Fruit fly (Drosophila melanogaster) whole organism, embryonic: ENCODE data around the gene CG7789.

Source experiments
- Antp ChIP-seq: fragments of 200-800 bp; sonication (Bioruptor generic); optimal IDR thresholded peaks from 3 replicates; lab custom pipeline; 2016; ENCODE audit warnings: missing biosample characterization, missing genetic modification characterization
- Atf3 ChIP-seq: fragments of 200-800 bp; sonication (Bioruptor generic); optimal IDR thresholded peaks from 3 replicates; lab custom pipeline; 2016; ENCODE audit warnings: missing biosample characterization, missing genetic modification characterization
- Bdp1 ChIP-seq: fragments of 200-800 bp; sonication (Bioruptor generic); optimal IDR thresholded peaks from 3 replicates; lab custom pipeline; 2016; ENCODE audit warnings: missing biosample characterization, missing genetic modification characterization
- CG10366 ChIP-seq: fragments of 200-800 bp; sonication (Bioruptor generic); IDR thresholded peaks from 2 replicates; pipeline ENCODE4 v1.3.6; 2022; ENCODE audit warnings: missing biosample characterization, missing genetic modification characterization
- CG11398 ChIP-seq: fragments of 200-800 bp; sonication (Bioruptor generic); optimal IDR thresholded peaks from 2 replicates; lab custom pipeline; 2016; ENCODE audit warnings: missing biosample characterization, missing genetic modification characterization
- CG11695 ChIP-seq: fragments of 200-800 bp; sonication (Bioruptor generic); IDR thresholded peaks from 3 replicates; pipeline ENCODE4 v1.3.6; 2022; ENCODE audit warnings: missing biosample characterization, missing genetic modification characterization
- CG12104 ChIP-seq: fragments of 200-800 bp; sonication (Bioruptor generic); optimal IDR thresholded peaks from 3 replicates; lab custom pipeline; 2016; ENCODE audit warnings: missing biosample characterization, missing genetic modification characterization
- CG12219 ChIP-seq: fragments of 200-800 bp; sonication (Bioruptor generic); optimal IDR thresholded peaks from 3 replicates; lab custom pipeline; 2018; ENCODE audit warnings: missing biosample characterization, mild to moderate bottlenecking, missing genetic modification characterization
- CG12299 ChIP-seq: fragments of 200-800 bp; sonication (Bioruptor generic); optimal IDR thresholded peaks from 2 replicates; lab custom pipeline; 2018; ENCODE audit warnings: missing biosample characterization, mild to moderate bottlenecking, missing genetic modification characterization
- CG14667 ChIP-seq: fragments of 200-800 bp; sonication (Bioruptor generic); IDR thresholded peaks from 2 replicates; pipeline ENCODE4 v1.3.6; 2022; ENCODE audit warnings: missing biosample characterization, missing genetic modification characterization
- CG15479 ChIP-seq: fragments of 200-800 bp; sonication (Bioruptor generic); optimal IDR thresholded peaks from 3 replicates; lab custom pipeline; 2019; ENCODE audit warnings: missing biosample characterization, mild to moderate bottlenecking, missing genetic modification characterization, moderate library complexity
- CG1602 ChIP-seq: fragments of 200-800 bp; sonication (Bioruptor generic); optimal IDR thresholded peaks from 3 replicates; lab custom pipeline; 2016; ENCODE audit warnings: missing biosample characterization, missing genetic modification characterization
- CG17328 ChIP-seq: fragments of 200-800 bp; sonication (Bioruptor generic); IDR thresholded peaks from 2 replicates; pipeline ENCODE4 v1.3.6; 2022; ENCODE audit warnings: missing biosample characterization, missing genetic modification characterization
- CG1832 ChIP-seq: fragments of 200-800 bp; sonication (Bioruptor generic); optimal IDR thresholded peaks from 2 replicates; lab custom pipeline; 2017; ENCODE audit warnings: missing biosample characterization, mild to moderate bottlenecking, missing genetic modification characterization, inconsistent platforms
- CG2129 ChIP-seq: fragments of 200-800 bp; sonication (Bioruptor generic); IDR thresholded peaks from 2 replicates; pipeline ENCODE4 v1.3.6; 2022; ENCODE audit warnings: missing biosample characterization, missing genetic modification characterization; ENCODE audit not compliant: partially characterized antibody
- CG31224 ChIP-seq: fragments of 200-800 bp; sonication (Bioruptor generic); IDR thresholded peaks from 2 replicates; pipeline ENCODE4 v1.3.6; 2022; ENCODE audit warnings: missing biosample characterization, missing genetic modification characterization
- CG34224 ChIP-seq: fragments of 200-800 bp; sonication (Bioruptor generic); IDR thresholded peaks from 3 replicates; pipeline ENCODE4 v1.3.6; 2022; ENCODE audit warnings: missing biosample characterization, missing genetic modification characterization; ENCODE audit not compliant: partially characterized antibody
- CG4404 ChIP-seq: fragments of 200-800 bp; sonication (Bioruptor generic); IDR thresholded peaks from 2 replicates; pipeline ENCODE4 v1.3.6; 2022; ENCODE audit warnings: missing biosample characterization, missing genetic modification characterization
- CG5953 ChIP-seq: fragments of 200-800 bp; sonication (Bioruptor generic); IDR thresholded peaks from 2 replicates; pipeline ENCODE4 v1.3.6; 2022; ENCODE audit warnings: missing biosample characterization, missing genetic modification characterization
- CG7786 ChIP-seq: fragments of 200-800 bp; sonication (Bioruptor generic); optimal IDR thresholded peaks from 2 replicates; lab custom pipeline; 2016; ENCODE audit warnings: missing biosample characterization, missing genetic modification characterization
- Camta ChIP-seq: fragments of 200-800 bp; sonication (Bioruptor generic); optimal IDR thresholded peaks from 2 replicates; lab custom pipeline; 2016; ENCODE audit warnings: missing biosample characterization, missing genetic modification characterization
- D ChIP-seq, 2 experiments: fragments of 200-800 bp in 1 of 2; fragments of >200 bp in 1 of 2; sonication (Bioruptor generic) in 1 of 2; optimal IDR thresholded peaks; 2 replicates in 1 of 2; 3 replicates in 1 of 2; lab custom pipeline; 2017; ENCODE audit warnings: mild to moderate bottlenecking in 1 of 2, missing biosample characterization in 1 of 2, missing genetic modification characterization in 1 of 2, missing genetic modification reagents in 1 of 2
- Ets97D ChIP-seq: fragments of 200-800 bp; sonication (Bioruptor generic); optimal IDR thresholded peaks from 3 replicates; lab custom pipeline; 2016; ENCODE audit warnings: missing biosample characterization, missing genetic modification characterization
- GATAe ChIP-seq: fragments of 200-800 bp; sonication (Bioruptor generic); conservative IDR thresholded peaks from 2 replicates; pipeline ENCODE4 v1.3.6; 2022; ENCODE audit warnings: missing biosample characterization, missing genetic modification characterization
- HLH3B ChIP-seq: fragments of 200-800 bp; sonication (Bioruptor generic); IDR thresholded peaks from 2 replicates; pipeline ENCODE4 v1.3.6; 2022; ENCODE audit warnings: missing biosample characterization, missing genetic modification characterization
- HLH54F ChIP-seq: fragments of 200-800 bp; sonication (Bioruptor generic); optimal IDR thresholded peaks from 3 replicates; lab custom pipeline; 2016; ENCODE audit warnings: missing biosample characterization, missing genetic modification characterization
- Hr51 ChIP-seq, 2 experiments: fragments of 200-800 bp; sonication (Bioruptor generic); optimal IDR thresholded peaks; 2 replicates in 1 of 2; 3 replicates in 1 of 2; lab custom pipeline; 2016 to 2018; ENCODE audit warnings: missing biosample characterization in 2 of 2, missing genetic modification characterization in 2 of 2, mild to moderate bottlenecking in 1 of 2, moderate library complexity in 1 of 2
- Nf-YC ChIP-seq: fragments of 200-800 bp; optimal IDR thresholded peaks from 3 replicates; lab custom pipeline; 2019; ENCODE audit warnings: missing biosample characterization, mild to moderate bottlenecking, missing genetic modification characterization, moderate library complexity
- PHDP ChIP-seq: fragments of 200-800 bp; sonication (Bioruptor generic); optimal IDR thresholded peaks from 3 replicates; lab custom pipeline; 2018; ENCODE audit warnings: missing biosample characterization, mild to moderate bottlenecking, missing genetic modification characterization, moderate library complexity
- Six4 ChIP-seq: fragments of 200-800 bp; sonication (Bioruptor generic); optimal IDR thresholded peaks from 2 replicates; lab custom pipeline; 2016; ENCODE audit warnings: missing biosample characterization, missing genetic modification characterization
- Ssrp ChIP-seq: fragments of 200-800 bp; sonication (Bioruptor generic); optimal IDR thresholded peaks from 2 replicates; lab custom pipeline; 2018; ENCODE audit warnings: missing biosample characterization, mild to moderate bottlenecking, missing genetic modification characterization, moderate library complexity
- Stat92E ChIP-seq, 3 experiments: fragments of >200 bp in 2 of 3; fragments of 200-800 bp in 1 of 3; sonication (Bioruptor generic) in 1 of 3; optimal IDR thresholded peaks; 2 replicates each; lab custom pipeline; 2017 to 2019; ENCODE audit warnings: missing biosample characterization in 3 of 3, missing genetic modification characterization in 3 of 3, mild to moderate bottlenecking in 1 of 3, moderate library complexity in 1 of 3
- Taf1 ChIP-seq: fragments of 200-800 bp; sonication (Bioruptor generic); IDR thresholded peaks from 2 replicates; pipeline ENCODE4 v1.3.6; 2022; ENCODE audit warnings: missing biosample characterization, missing genetic modification characterization
- ato ChIP-seq: fragments of 200-800 bp; sonication (Bioruptor generic); IDR thresholded peaks from 2 replicates; pipeline ENCODE4 v1.3.6; 2022; ENCODE audit warnings: missing biosample characterization, missing genetic modification characterization; ENCODE audit not compliant: partially characterized antibody
- bab2 ChIP-seq: fragments of 200-800 bp; sonication (Bioruptor generic); optimal IDR thresholded peaks from 2 replicates; lab custom pipeline; 2016; ENCODE audit warnings: missing biosample characterization, missing genetic modification characterization
- bbx ChIP-seq: fragments of 200-800 bp; sonication (Bioruptor generic); IDR thresholded peaks from 2 replicates; pipeline ENCODE4 v1.3.6; 2022; ENCODE audit warnings: missing biosample characterization, missing genetic modification characterization; ENCODE audit not compliant: partially characterized antibody
- cad ChIP-seq: fragments of >200 bp; optimal IDR thresholded peaks from 2 replicates; lab custom pipeline; 2017; ENCODE audit warnings: missing biosample characterization, missing genetic modification characterization
- chif ChIP-seq, 2 experiments: fragments of 200-800 bp; sonication (Bioruptor generic); optimal IDR thresholded peaks; 3 replicates each; lab custom pipeline; 2016; ENCODE audit warnings: missing biosample characterization in 2 of 2, missing genetic modification characterization in 2 of 2
- esg ChIP-seq: fragments of 200-800 bp; sonication (Bioruptor generic); conservative IDR thresholded peaks from 2 replicates; pipeline ENCODE4 v1.3.6; 2022; ENCODE audit warnings: missing biosample characterization, missing genetic modification characterization
- eve ChIP-seq, 2 experiments: fragments of >200 bp; optimal IDR thresholded peaks; 2 replicates each; lab custom pipeline; 2017; ENCODE audit warnings: missing biosample characterization in 2 of 2, missing genetic modification characterization in 2 of 2
- gsb-n ChIP-seq: fragments of 200-800 bp; sonication (Bioruptor generic); optimal IDR thresholded peaks from 3 replicates; lab custom pipeline; 2018; ENCODE audit warnings: missing biosample characterization, mild to moderate bottlenecking, missing genetic modification characterization
- ind ChIP-seq: fragments of 200-800 bp; sonication (Bioruptor generic); optimal IDR thresholded peaks from 3 replicates; lab custom pipeline; 2016; ENCODE audit warnings: missing biosample characterization, missing genetic modification characterization
- insv ChIP-seq, 2 experiments: fragments of 200-800 bp; sonication (Bioruptor generic); optimal IDR thresholded peaks; 3 replicates each; lab custom pipeline; 2016 to 2018; ENCODE audit warnings: missing biosample characterization in 2 of 2, missing genetic modification characterization in 2 of 2
- lab ChIP-seq: fragments of 200-800 bp; sonication (Bioruptor generic); optimal IDR thresholded peaks from 3 replicates; lab custom pipeline; 2017; ENCODE audit warnings: missing biosample characterization, missing genetic modification characterization, mild to moderate bottlenecking, moderate library complexity, missing genetic modification reagents
- oc ChIP-seq: fragments of 200-800 bp; sonication (Bioruptor generic); optimal IDR thresholded peaks from 2 replicates; lab custom pipeline; 2018; ENCODE audit warnings: missing biosample characterization, mild to moderate bottlenecking, missing genetic modification characterization, moderate library complexity
- pho ChIP-seq: fragments of 200-800 bp; sonication (Bioruptor generic); optimal IDR thresholded peaks from 2 replicates; lab custom pipeline; 2016; ENCODE audit warnings: missing biosample characterization, missing genetic modification characterization
- pnt ChIP-seq: fragments of 200-800 bp; sonication (Bioruptor generic); optimal IDR thresholded peaks from 3 replicates; lab custom pipeline; 2016; ENCODE audit warnings: missing biosample characterization, missing genetic modification characterization
- pum ChIP-seq: fragments of 200-800 bp; sonication (Bioruptor generic); optimal IDR thresholded peaks from 2 replicates; lab custom pipeline; 2016; ENCODE audit warnings: missing biosample characterization, missing genetic modification characterization
- sna ChIP-seq: fragments of 200-800 bp; sonication (Bioruptor generic); IDR thresholded peaks from 2 replicates; pipeline ENCODE4 v1.3.6; 2022; ENCODE audit warnings: missing biosample characterization, missing genetic modification characterization; ENCODE audit not compliant: partially characterized antibody
- tap ChIP-seq: fragments of 200-800 bp; optimal IDR thresholded peaks from 3 replicates; lab custom pipeline; 2019; ENCODE audit warnings: missing biosample characterization, mild to moderate bottlenecking, missing genetic modification characterization, moderate library complexity
- vfl ChIP-seq: fragments of 200-800 bp; sonication (Bioruptor generic); optimal IDR thresholded peaks from 2 replicates; lab custom pipeline; 2016; ENCODE audit warnings: missing biosample characterization, missing genetic modification characterization
- yki ChIP-seq: fragments of >200 bp; optimal IDR thresholded peaks from 3 replicates; lab custom pipeline; 2018

The CG7789 gene

DNA sequence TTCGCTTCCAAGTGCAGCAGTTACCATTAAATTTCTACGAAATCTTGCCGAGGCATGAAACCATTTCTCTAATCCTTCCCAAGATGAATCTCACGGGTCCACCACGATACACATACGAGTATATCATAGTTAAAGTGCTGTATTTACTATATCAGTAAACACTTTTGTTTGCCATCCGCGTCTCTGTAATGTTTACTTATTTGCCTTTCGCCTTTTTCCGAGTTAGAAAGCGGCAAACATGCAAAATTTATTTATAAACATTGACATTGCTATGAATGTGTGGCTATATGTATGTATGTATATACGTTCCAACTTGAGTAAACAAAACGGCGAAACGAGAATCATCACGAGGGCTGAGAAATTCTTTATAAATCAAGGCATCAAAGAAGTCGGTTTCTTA lies 27.9 kb downstream of the CG7789 start (continued):
- TF ChIP-seq bbx (GFP tag; lab: Robert Waterston, UW) (no peak), gsb-n (peak; percentile 51), CG10366 (no peak), D (optimal IDR thresholded peaks at IDR 0.05; lab: Kevin White, UChicago) (no peak), D (GFP tag; optimal IDR thresholded peaks at IDR 0.05; lab: Kevin White, UChicago) (peak; percentile 64), HLH54F (GFP tag; lab: Kevin White, UChicago) (no peak), CG34224 (GFP tag; lab: Robert Waterston, UW) (no peak), CG14667 (GFP tag; lab: Robert Waterston, UW) (no peak), CG7786 (GFP tag; lab: Kevin White, UChicago) (no peak), Ssrp (tag; lab: Kevin White, UChicago) (no peak), Atf3 (no peak), bab2 (peak; percentile 9), CG17328 (GFP tag; lab: Robert Waterston, UW) (no peak), CG4404 (GFP tag; lab: Robert Waterston, UW) (no peak), vfl (no peak), CG12299 (tag; lab: Kevin White, UChicago) (peak; percentile 14), cad (GFP tag; lab: Kevin White, UChicago) (no peak), CG31224 (no peak), pho (no peak), GATAe (GFP tag; lab: Robert Waterston, UW) (no peak), Six4 (GFP tag; lab: Kevin White, UChicago) (no peak), Stat92E (GFP tag; optimal IDR thresholded peaks at IDR 0.05; lab: Kevin White, UChicago) (peak in 1 of 3 experiments; percentile 29), Bdp1 (no peak), lab (GFP tag; lab: Kevin White, UChicago) (peak; percentile 62), CG5953 (GFP tag; lab: Robert Waterston, UW) (no peak), pum (GFP tag; lab: Kevin White, UChicago) (no peak), insv (GFP tag; optimal IDR thresholded peaks at IDR 0.05; lab: Kevin White, UChicago) (no peak), Ets97D (GFP tag; lab: Kevin White, UChicago) (no peak), Camta (GFP tag; lab: Kevin White, UChicago) (no peak), esg (GFP tag; lab: Robert Waterston, UW) (no peak), Nf-YC (tag; lab: Kevin White, UChicago) (no peak), Antp (GFP tag; lab: Kevin White, UChicago) (no peak), yki (lab: Kevin White, UChicago) (no peak), PHDP (tag; lab: Kevin White, UChicago) (no peak), CG1602 (GFP tag; lab: Kevin White, UChicago) (no peak), Taf1 (GFP tag; lab: Robert Waterston, UW) (no peak), CG11695 (no peak), HLH3B (GFP tag; lab: Robert Waterston, UW) (no peak), ind (GFP tag; lab: Kevin White, UChicago) (no peak), CG12219 (GFP tag; lab: Kevin White, UChicago) (no peak), eve (GFP tag; optimal IDR thresholded peaks at IDR 0.05; lab: Kevin White, UChicago) (no peak), pnt (no peak), CG1832 (GFP tag; lab: Kevin White, UChicago) (no peak), CG2129 (GFP tag; lab: Robert Waterston, UW) (no peak), CG15479 (GFP tag; lab: Kevin White, UChicago) (peak; percentile 55), tap (tag; lab: Kevin White, UChicago) (peak; percentile 59), oc (tag; lab: Kevin White, UChicago) (no peak), CG12104 (GFP tag; lab: Kevin White, UChicago) (peak; percentile 40), CG11398 (GFP tag; lab: Kevin White, UChicago) (no peak), sna (GFP tag; lab: Robert Waterston, UW) (no peak), Hr51 (GFP tag; optimal IDR thresholded peaks at IDR 0.05; lab: Kevin White, UChicago) (no peak), chif (GFP tag; optimal IDR thresholded peaks at IDR 0.05; lab: Kevin White, UChicago) (peak in 1 of 2 experiments; percentile 16), ato (GFP tag; lab: Robert Waterston, UW) (no peak)
